Worm (Caenorhabditis elegans): Measurements from ENCODE around the gene anat-1.

DNA sequence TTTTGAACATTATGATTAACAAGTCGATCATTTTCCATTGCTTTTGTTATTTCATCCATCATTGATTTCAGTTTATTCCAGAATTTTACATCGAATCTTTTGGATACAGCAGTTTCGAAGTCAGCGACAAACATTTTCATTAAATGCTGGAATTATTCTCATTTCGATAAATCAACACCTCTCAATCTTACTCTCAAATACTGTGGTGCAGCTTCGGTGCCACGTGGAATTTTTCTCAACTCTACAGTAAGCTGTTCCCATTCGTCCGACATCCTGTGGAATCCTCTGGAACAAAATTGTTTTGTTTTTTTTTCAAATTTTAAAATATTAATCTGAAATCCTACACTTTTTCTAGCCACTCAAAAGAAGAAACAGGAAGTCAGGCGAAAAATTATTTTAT is 28.5 kb upstream of the anat-1 start, which contains the start of gene smg-7:
- no peak for TF ChIP-seq lsy-2 (tag; optimal IDR thresholded peaks at IDR 0.05)
- no peak for TF ChIP-seq jun-1 (tag; optimal IDR thresholded peaks at IDR 0.05)
- no peak for TF ChIP-seq aly-2 (tag; optimal IDR thresholded peaks at IDR 0.05)
- TF ChIP-seq F16B12.6 (tag; optimal IDR thresholded peaks at IDR 0.05): no peak
- no peak for TF ChIP-seq vab-15 (tag; optimal IDR thresholded peaks at IDR 0.05)
